Worm (Caenorhabditis elegans): ENCODE measurements around the gene rad-51.
A peak's percentile ranks its signal among the peaks of the same experiment; 100 is the strongest.

rad-51 gene

DNA sequence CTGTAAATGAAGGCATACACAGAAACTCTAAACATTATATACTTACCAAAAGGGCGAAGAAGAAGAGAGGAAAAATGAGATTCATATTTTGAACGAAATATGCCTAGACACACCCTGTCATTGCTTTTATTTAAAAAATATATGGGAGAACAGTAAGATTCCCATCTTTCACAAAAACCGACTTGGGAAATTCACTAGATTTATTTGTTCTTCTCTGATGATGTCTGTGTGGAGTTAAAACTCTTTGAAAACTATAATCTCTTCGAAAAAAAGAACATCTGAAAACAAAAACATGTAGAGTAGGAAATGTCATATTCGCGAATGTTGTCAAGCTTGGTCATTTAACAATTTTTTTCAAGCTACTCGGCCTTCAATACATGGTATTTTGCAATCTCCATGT, 26.3 kb upstream of the rad-51 start, which contains the start of gene R09E10.8:
R09E10.8 (minus strand) TSS at position 101 of the 400 bp plus-strand sequence.
- no peak for TF ChIP-seq efl-3 (GFP tag; optimal IDR thresholded peaks at IDR 0.05)
- TF ChIP-seq lin-35 (GFP tag; optimal IDR thresholded peaks at IDR 0.05) = no peak
- TF ChIP-seq fkh-8 (tag; optimal IDR thresholded peaks at IDR 0.05) = no peak

DNA sequence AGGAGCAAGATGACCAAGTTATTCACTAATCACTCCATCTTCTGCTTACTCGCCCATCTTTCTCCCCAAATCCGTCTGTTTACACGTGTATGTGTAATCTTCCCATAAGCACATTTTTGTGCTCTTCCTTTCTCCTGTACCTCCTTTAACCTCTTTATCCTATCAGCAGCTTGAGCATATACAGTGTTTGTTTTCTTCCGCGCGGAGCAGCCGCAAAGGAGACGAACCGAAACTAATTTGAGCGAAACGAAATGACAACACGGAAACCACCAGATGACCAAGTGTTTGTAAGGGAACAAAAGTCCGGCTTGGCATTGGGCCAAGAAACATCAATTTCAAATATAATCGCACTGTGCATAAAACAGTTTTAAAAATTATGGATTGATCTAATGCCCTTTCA, 20.3 kb upstream of the rad-51 start:
- TF ChIP-seq rnt-1 (tag; optimal IDR thresholded peaks at IDR 0.05) = no peak
- TF ChIP-seq ztf-4 (tag; optimal IDR thresholded peaks at IDR 0.05) = no peak
- no peak for TF ChIP-seq lin-39 (tag; optimal IDR thresholded peaks at IDR 0.05)
- no peak for TF ChIP-seq ama-1 (optimal IDR thresholded peaks at IDR 0.05)
- no peak for TF ChIP-seq nhr-20 (tag; optimal IDR thresholded peaks at IDR 0.05)
- no peak for TF ChIP-seq ces-1 (GFP tag; optimal IDR thresholded peaks at IDR 0.05)
- no peak for TF ChIP-seq efl-1 (optimal IDR thresholded peaks at IDR 0.05)
- TF ChIP-seq efl-1 (GFP tag; optimal IDR thresholded peaks at IDR 0.05 in 1 of 2) = no peak

DNA sequence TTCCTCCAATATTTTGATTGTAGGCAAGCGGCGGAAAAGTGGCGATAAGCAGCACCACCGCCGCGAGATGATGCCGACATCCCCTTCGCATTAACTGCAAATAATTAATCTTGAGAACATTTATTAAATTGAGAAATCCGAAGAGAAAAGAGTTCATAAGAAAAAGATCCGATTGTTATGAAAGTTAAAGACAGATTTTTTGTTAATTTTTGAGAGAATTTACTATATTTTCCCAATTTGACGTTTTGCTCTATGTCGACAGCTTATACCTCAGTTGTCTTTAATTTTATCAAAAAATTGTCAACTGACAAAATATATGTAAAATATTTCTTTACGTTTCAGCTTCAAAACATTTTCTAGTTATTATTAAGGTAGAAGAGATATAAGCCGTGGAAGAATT, 18.2 kb upstream of the rad-51 start, which contains the start of gene R09E10.5:
R09E10.5 (minus strand) TSS at position 101 of the 400 bp plus-strand sequence.
- no peak for TF ChIP-seq nhr-76 (tag; optimal IDR thresholded peaks at IDR 0.05)
- no peak for TF ChIP-seq snu-23 (GFP tag; optimal IDR thresholded peaks at IDR 0.05)
- TF ChIP-seq hpl-2 (GFP tag; optimal IDR thresholded peaks at IDR 0.05) = no peak
- no peak for TF ChIP-seq pqm-1 (tag; optimal IDR thresholded peaks at IDR 0.05)
- TF ChIP-seq ceh-88 (GFP tag; IDR thresholded peaks at IDR 0.05) = no peak
- no peak for TF ChIP-seq pag-3 (tag; optimal IDR thresholded peaks at IDR 0.05; ENCODE audit: borderline replicate concordance, insufficient read depth)
- no peak for TF ChIP-seq nhr-11 (tag; optimal IDR thresholded peaks at IDR 0.05)
- TF ChIP-seq grh-1 (GFP tag; IDR thresholded peaks at IDR 0.05) = no peak
- TF ChIP-seq nhr-19 (GFP tag; conservative IDR thresholded peaks at IDR 0.05) = no peak
- TF ChIP-seq sup-37 (GFP tag; optimal IDR thresholded peaks at IDR 0.05) = no peak

DNA sequence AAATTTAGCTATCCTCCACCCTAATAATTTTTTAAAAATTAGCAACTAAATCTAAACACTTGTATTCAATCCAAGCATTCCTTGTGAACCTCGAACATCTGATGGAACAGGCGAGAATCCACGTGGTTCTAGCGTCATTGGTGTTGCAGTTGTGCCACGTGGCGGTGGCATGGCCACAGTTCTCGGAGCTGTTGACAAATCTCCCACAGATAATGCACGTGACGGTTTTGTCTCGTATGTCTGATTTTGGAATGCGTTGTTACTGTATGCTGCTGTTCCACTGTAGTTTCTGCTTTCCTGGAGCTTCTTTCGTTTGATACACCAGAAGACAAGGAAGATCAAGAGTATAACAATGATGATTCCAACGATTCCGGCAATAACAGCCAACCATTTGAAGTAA, 12.0 kb upstream of the rad-51 start:
- TF ChIP-seq nhr-20 (tag; optimal IDR thresholded peaks at IDR 0.05) (no peak), elt-3 (tag; optimal IDR thresholded peaks at IDR 0.05) (no peak), lin-13 (GFP tag; optimal IDR thresholded peaks at IDR 0.05) (no peak), ama-1 (optimal IDR thresholded peaks at IDR 0.05) (no peak), sup-37 (GFP tag; optimal IDR thresholded peaks at IDR 0.05) (no peak), swsn-7 (tag; optimal IDR thresholded peaks at IDR 0.05) (no peak), C34B4.2 (tag; optimal IDR thresholded peaks at IDR 0.05) (no peak), nhr-77 (tag; optimal IDR thresholded peaks at IDR 0.05) (no peak), nhr-11 (tag; optimal IDR thresholded peaks at IDR 0.05) (no peak), nhr-47 (tag; optimal IDR thresholded peaks at IDR 0.05) (no peak), hlh-4 (tag; optimal IDR thresholded peaks at IDR 0.05) (no peak), aha-1 (tag; optimal IDR thresholded peaks at IDR 0.05) (no peak), ceh-63 (GFP tag; optimal IDR thresholded peaks at IDR 0.05) (no peak), lin-15B (tag; optimal IDR thresholded peaks at IDR 0.05) (no peak), skn-1 (tag; optimal IDR thresholded peaks at IDR 0.05) (no peak), nhr-28 (tag; optimal IDR thresholded peaks at IDR 0.05) (no peak), egl-13 (tag; optimal IDR thresholded peaks at IDR 0.05) (no peak), aly-2 (tag; optimal IDR thresholded peaks at IDR 0.05) (no peak)

DNA sequence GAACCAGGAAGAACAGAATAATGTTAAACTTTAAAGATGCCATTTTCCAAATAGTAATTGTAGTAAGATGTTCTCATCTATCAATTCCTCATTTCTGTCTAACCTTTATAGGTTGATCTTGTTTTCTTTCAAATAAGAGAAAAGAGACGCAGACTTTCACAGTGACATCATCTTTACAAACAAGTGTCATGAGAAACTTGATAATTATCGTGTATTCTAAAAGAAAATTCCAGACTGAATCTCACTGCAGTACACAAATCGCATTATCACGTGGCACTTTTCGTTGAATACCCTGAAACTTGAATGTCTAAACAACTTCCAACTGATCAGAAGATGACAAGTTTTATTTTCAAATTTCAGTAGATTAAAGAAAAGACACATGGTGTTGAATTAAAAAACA, 11.0 kb upstream of the rad-51 start, which contains the start of gene R09E10.13:
R09E10.13 (minus strand) TSS at position 61 of the 400 bp plus-strand sequence.
- peak; percentile 81 for TF ChIP-seq nhr-85 (tag)
- TF ChIP-seq nhr-20 (tag; optimal IDR thresholded peaks at IDR 0.05) = peak; percentile 33
- TF ChIP-seq lin-35 (GFP tag; optimal IDR thresholded peaks at IDR 0.05) = peak in 1 of 2 experiments; percentile 43
- no peak for TF ChIP-seq efl-1 (optimal IDR thresholded peaks at IDR 0.05)
- TF ChIP-seq efl-1 (GFP tag; optimal IDR thresholded peaks at IDR 0.05 in 1 of 2) = peak in 1 of 2 experiments; percentile 36
- no peak for TF ChIP-seq ztf-11 (tag; optimal IDR thresholded peaks at IDR 0.05)
- TF ChIP-seq nhr-19 (GFP tag; conservative IDR thresholded peaks at IDR 0.05) = peak; percentile 27; the same call in 1 of the 2 replicates

All from whole organism, L1 larva.